Fruit fly (Drosophila melanogaster) whole organism, embryonic: ENCODE data around the gene SC35.

ENCODE experiments used
- Atf6 ChIP-seq: fragments of 200-800 bp; sonication (Bioruptor generic); IDR thresholded peaks from 2 replicates; pipeline ENCODE4 v1.3.6; 2022; ENCODE audit warnings: missing biosample characterization, missing genetic modification characterization
- BEAF-32 ChIP-seq: fragments of 200-800 bp; sonication (Bioruptor generic); optimal IDR thresholded peaks from 3 replicates; lab custom pipeline; 2017; ENCODE audit warnings: missing biosample characterization, missing genetic modification characterization, mild to moderate bottlenecking, moderate library complexity, missing genetic modification reagents
- CG12659 ChIP-seq: fragments of 200-800 bp; sonication (Bioruptor generic); optimal IDR thresholded peaks from 3 replicates; lab custom pipeline; 2017; ENCODE audit warnings: mild to moderate bottlenecking, missing biosample characterization, missing genetic modification reagents, missing genetic modification characterization
- CG13287 ChIP-seq: fragments of 200-800 bp; sonication (Bioruptor generic); IDR thresholded peaks from 2 replicates; pipeline ENCODE4 v1.3.6; 2022; ENCODE audit warnings: missing biosample characterization, missing genetic modification characterization; ENCODE audit not compliant: partially characterized antibody
- CG14441 ChIP-seq: fragments of 200-800 bp; sonication (Bioruptor generic); IDR thresholded peaks from 2 replicates; pipeline ENCODE4 v1.3.6; 2022; ENCODE audit warnings: missing biosample characterization, missing genetic modification characterization
- CG15514 ChIP-seq: fragments of 200-800 bp; sonication (Bioruptor generic); optimal IDR thresholded peaks from 3 replicates; lab custom pipeline; 2017; ENCODE audit warnings: missing biosample characterization, missing genetic modification characterization, mild to moderate bottlenecking, moderate library complexity, missing genetic modification reagents
- CG1603 ChIP-seq: fragments of 200-800 bp; sonication (Bioruptor generic); optimal IDR thresholded peaks from 2 replicates; lab custom pipeline; 2019; ENCODE audit warnings: missing biosample characterization, mild to moderate bottlenecking, missing genetic modification characterization, moderate library complexity
- CG17385 ChIP-seq: fragments of 200-800 bp; sonication (Bioruptor generic); optimal IDR thresholded peaks from 3 replicates; lab custom pipeline; 2018; ENCODE audit warnings: missing biosample characterization, mild to moderate bottlenecking, missing genetic modification characterization
- CG17829 ChIP-seq: fragments of 200-800 bp; optimal IDR thresholded peaks from 2 replicates; lab custom pipeline; 2019; ENCODE audit warnings: missing biosample characterization, mild to moderate bottlenecking, missing genetic modification characterization, moderate library complexity
- CG31441 ChIP-seq: fragments of 200-800 bp; sonication (Bioruptor generic); IDR thresholded peaks from 2 replicates; pipeline ENCODE4 v1.3.6; 2022; ENCODE audit warnings: missing biosample characterization, missing genetic modification characterization
- CG4360 ChIP-seq: fragments of 200-800 bp; sonication (Bioruptor generic); IDR thresholded peaks from 2 replicates; pipeline ENCODE4 v1.3.6; 2022; ENCODE audit warnings: missing biosample characterization, missing genetic modification characterization
- CG4617 ChIP-seq: fragments of 200-800 bp; sonication (Bioruptor generic); optimal IDR thresholded peaks from 3 replicates; lab custom pipeline; 2016; ENCODE audit warnings: missing biosample characterization, missing genetic modification characterization, borderline replicate concordance
- CG6791 ChIP-seq: fragments of 200-800 bp; sonication (Bioruptor generic); IDR thresholded peaks from 3 replicates; pipeline ENCODE4 v1.3.6; 2022; ENCODE audit warnings: missing biosample characterization, missing genetic modification characterization; ENCODE audit not compliant: partially characterized antibody
- CG6813 ChIP-seq: fragments of 200-800 bp; sonication (Bioruptor generic); optimal IDR thresholded peaks from 2 replicates; lab custom pipeline; 2017; ENCODE audit warnings: missing biosample characterization, missing genetic modification characterization, mild to moderate bottlenecking, moderate library complexity, missing genetic modification reagents
- CG8290 ChIP-seq, 3 experiments: fragments of 200-800 bp; sonication (Bioruptor generic); optimal IDR thresholded peaks; 2 replicates each; lab custom pipeline; 2016 to 2019; ENCODE audit warnings: missing biosample characterization in 3 of 3, missing genetic modification characterization in 3 of 3, mild to moderate bottlenecking in 2 of 3, moderate library complexity in 1 of 3
- CG8478 ChIP-seq: fragments of >200 bp; optimal IDR thresholded peaks from 2 replicates; lab custom pipeline; 2018
- CG9797 ChIP-seq: fragments of 200-800 bp; sonication (Bioruptor generic); optimal IDR thresholded peaks from 3 replicates; lab custom pipeline; 2018; ENCODE audit warnings: missing biosample characterization, mild to moderate bottlenecking, missing genetic modification characterization
- CkIIα-i1 ChIP-seq: fragments of 200-800 bp; sonication (Bioruptor generic); IDR thresholded peaks from 2 replicates; pipeline ENCODE4 v1.3.6; 2022; ENCODE audit warnings: missing biosample characterization, missing genetic modification characterization
- Dll ChIP-seq: fragments of 200-800 bp; sonication (Bioruptor generic); IDR thresholded peaks from 4 replicates; pipeline ENCODE4 v1.3.6; 2022; ENCODE audit warnings: missing biosample characterization, missing genetic modification characterization; ENCODE audit not compliant: partially characterized antibody
- Dp ChIP-seq: fragments of 200-800 bp; sonication (Bioruptor generic); optimal IDR thresholded peaks from 2 replicates; lab custom pipeline; 2018; ENCODE audit warnings: missing biosample characterization, mild to moderate bottlenecking, missing genetic modification characterization, moderate library complexity
- Ets97D ChIP-seq: fragments of 200-800 bp; sonication (Bioruptor generic); optimal IDR thresholded peaks from 3 replicates; lab custom pipeline; 2016; ENCODE audit warnings: missing biosample characterization, missing genetic modification characterization
- HLHmδ ChIP-seq: fragments of 200-800 bp; sonication (Bioruptor generic); optimal IDR thresholded peaks from 2 replicates; lab custom pipeline; 2018; ENCODE audit warnings: missing biosample characterization, mild to moderate bottlenecking, missing genetic modification characterization, moderate library complexity
- Hey ChIP-seq: fragments of 200-800 bp; sonication (Bioruptor generic); optimal IDR thresholded peaks from 3 replicates; lab custom pipeline; 2018; ENCODE audit warnings: missing biosample characterization, mild to moderate bottlenecking, missing genetic modification characterization
- HmgD ChIP-seq: fragments of 200-800 bp; sonication (Bioruptor generic); optimal IDR thresholded peaks from 3 replicates; lab custom pipeline; 2016; ENCODE audit warnings: missing biosample characterization, missing genetic modification characterization
- Hr51 ChIP-seq, 2 experiments: fragments of 200-800 bp; sonication (Bioruptor generic); optimal IDR thresholded peaks; 2 replicates in 1 of 2; 3 replicates in 1 of 2; lab custom pipeline; 2016 to 2018; ENCODE audit warnings: missing biosample characterization in 2 of 2, missing genetic modification characterization in 2 of 2, mild to moderate bottlenecking in 1 of 2, moderate library complexity in 1 of 2
- MBD-R2 ChIP-seq: fragments of 200-800 bp; sonication (Bioruptor generic); IDR thresholded peaks from 2 replicates; pipeline ENCODE4 v1.3.6; 2022; ENCODE audit warnings: missing biosample characterization, missing genetic modification characterization
- Med ChIP-seq: fragments of 200-800 bp; sonication (Bioruptor generic); peaks from one replicate; lab custom pipeline; 2016; ENCODE audit warnings: missing biosample characterization, missing genetic modification characterization, mild to moderate bottlenecking, inconsistent platforms, moderate library complexity
- Mrtf ChIP-seq: fragments of 200-800 bp; sonication (Bioruptor generic); IDR thresholded peaks from 3 replicates; pipeline ENCODE4 v1.3.6; 2022; ENCODE audit warnings: missing biosample characterization, missing genetic modification characterization
- Side ChIP-seq: fragments of 200-800 bp; sonication (Bioruptor generic); optimal IDR thresholded peaks from 2 replicates; lab custom pipeline; 2016; ENCODE audit warnings: missing biosample characterization, missing genetic modification characterization
- Sin3A ChIP-seq: fragments of >200 bp; optimal IDR thresholded peaks from 2 replicates; lab custom pipeline; 2018
- Sry-δ ChIP-seq: fragments of 200-800 bp; sonication (Bioruptor generic); optimal IDR thresholded peaks from 2 replicates; lab custom pipeline; 2016; ENCODE audit warnings: missing biosample characterization, missing genetic modification characterization
- Stat92E ChIP-seq, 3 experiments: fragments of >200 bp in 2 of 3; fragments of 200-800 bp in 1 of 3; sonication (Bioruptor generic) in 1 of 3; optimal IDR thresholded peaks; 2 replicates each; lab custom pipeline; 2017 to 2019; ENCODE audit warnings: missing biosample characterization in 3 of 3, missing genetic modification characterization in 3 of 3, mild to moderate bottlenecking in 1 of 3, moderate library complexity in 1 of 3
- Xrp1 ChIP-seq: fragments of 200-800 bp; sonication (Bioruptor generic); IDR thresholded peaks from 2 replicates; pipeline ENCODE4 v1.3.6; 2022; ENCODE audit warnings: missing biosample characterization, missing genetic modification characterization
- bigmax ChIP-seq: fragments of 200-800 bp; sonication (Bioruptor generic); optimal IDR thresholded peaks from 2 replicates; lab custom pipeline; 2018; ENCODE audit warnings: missing biosample characterization, mild to moderate bottlenecking, missing genetic modification characterization
- cg ChIP-seq: fragments of 200-800 bp; sonication (Bioruptor generic); optimal IDR thresholded peaks from 3 replicates; lab custom pipeline; 2019; ENCODE audit warnings: missing biosample characterization, mild to moderate bottlenecking, missing genetic modification characterization, moderate library complexity
- chif ChIP-seq, 2 experiments: fragments of 200-800 bp; sonication (Bioruptor generic); optimal IDR thresholded peaks; 3 replicates each; lab custom pipeline; 2016; ENCODE audit warnings: missing biosample characterization in 2 of 2, missing genetic modification characterization in 2 of 2
- chinmo ChIP-seq: fragments of 200-800 bp; sonication (Bioruptor generic); IDR thresholded peaks from 4 replicates; pipeline ENCODE4 v1.3.6; 2022; ENCODE audit warnings: missing biosample characterization, missing genetic modification characterization; ENCODE audit not compliant: partially characterized antibody
- cwo ChIP-seq: fragments of 200-800 bp; sonication (Bioruptor generic); optimal IDR thresholded peaks from 3 replicates; lab custom pipeline; 2017; ENCODE audit warnings: missing biosample characterization, missing genetic modification characterization, mild to moderate bottlenecking, moderate library complexity, missing genetic modification reagents
- dm ChIP-seq: fragments of 200-800 bp; sonication (Bioruptor generic); optimal IDR thresholded peaks from 3 replicates; lab custom pipeline; 2016; ENCODE audit warnings: missing biosample characterization, missing genetic modification characterization
- ftz-f1 ChIP-seq: fragments of 200-800 bp; sonication (Bioruptor generic); optimal IDR thresholded peaks from 2 replicates; lab custom pipeline; 2016; ENCODE audit warnings: missing biosample characterization, missing genetic modification characterization
- gce ChIP-seq: fragments of 200-800 bp; sonication (Bioruptor generic); IDR thresholded peaks from 3 replicates; pipeline ENCODE4 v1.3.6; 2022; ENCODE audit warnings: missing biosample characterization, missing genetic modification characterization
- gfzf ChIP-seq: fragments of 200-800 bp; sonication (Bioruptor generic); optimal IDR thresholded peaks from 2 replicates; lab custom pipeline; 2016; ENCODE audit warnings: missing biosample characterization, mild to moderate bottlenecking, missing genetic modification characterization, moderate library complexity
- gro ChIP-seq: fragments of 200-800 bp; sonication (Bioruptor generic); optimal IDR thresholded peaks from 2 replicates; lab custom pipeline; 2016; ENCODE audit warnings: missing biosample characterization, missing genetic modification characterization
- hbn ChIP-seq: fragments of 200-800 bp; sonication (Bioruptor generic); IDR thresholded peaks from 2 replicates; pipeline ENCODE4 v1.3.6; 2022; ENCODE audit warnings: missing biosample characterization, missing genetic modification characterization; ENCODE audit not compliant: partially characterized antibody
- kah ChIP-seq: fragments of 200-800 bp; sonication (Bioruptor generic); optimal IDR thresholded peaks from 2 replicates; lab custom pipeline; 2018; ENCODE audit warnings: missing biosample characterization, mild to moderate bottlenecking, missing genetic modification characterization
- otp ChIP-seq: fragments of 200-800 bp; sonication (Bioruptor generic); IDR thresholded peaks from 3 replicates; pipeline ENCODE4, ENCODE4 v1.3.6; 2022; ENCODE audit warnings: missing biosample characterization, missing genetic modification characterization
- pho ChIP-seq: fragments of 200-800 bp; sonication (Bioruptor generic); optimal IDR thresholded peaks from 2 replicates; lab custom pipeline; 2016; ENCODE audit warnings: missing biosample characterization, missing genetic modification characterization
- pzg ChIP-seq: fragments of 200-800 bp; sonication (Bioruptor generic); optimal IDR thresholded peaks from 3 replicates; lab custom pipeline; 2018; ENCODE audit warnings: missing biosample characterization, mild to moderate bottlenecking, missing genetic modification characterization, moderate library complexity
- sr ChIP-seq: fragments of 200-800 bp; sonication (Bioruptor generic); IDR thresholded peaks from 3 replicates; pipeline ENCODE4 v1.3.6; 2022; ENCODE audit warnings: missing biosample characterization, missing genetic modification characterization

SC35 gene

DNA sequence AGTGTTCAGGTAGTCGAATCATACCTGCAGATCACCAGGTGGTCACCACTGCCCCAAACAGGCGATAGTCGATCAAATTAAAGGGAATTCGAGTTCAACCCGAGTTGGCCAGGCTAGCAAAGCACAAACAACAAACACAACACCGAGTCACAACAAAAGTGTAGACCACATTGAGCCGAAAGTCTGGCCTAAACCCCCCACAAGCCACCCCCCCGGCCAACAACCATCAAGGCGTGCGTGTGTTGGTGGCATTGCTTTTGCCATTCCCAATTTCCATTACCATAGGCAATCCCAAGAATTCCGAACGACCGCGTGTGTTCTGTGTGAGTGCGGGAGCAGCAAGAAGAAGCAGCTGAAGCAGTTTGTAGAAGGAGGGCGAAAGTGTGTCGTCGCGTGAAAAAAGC lies at the start of gene SC35:
Gene SC35, minus strand, starts transcription at position 131 of the 404 bp plus-strand sequence.
- TF ChIP-seq pho (GFP tag; lab: Kevin White, UChicago) (no peak), sr (no peak), gce (GFP tag; lab: Robert Waterston, UW) (0 out of 3 replicates have a peak, but pooled peaks have one; percentile 36), bigmax (GFP tag; lab: Kevin White, UChicago) (peak; percentile 88), Dll (GFP tag; lab: Robert Waterston, UW) (no peak; the same call in 2 of the 4 replicates), kah (GFP tag; lab: Kevin White, UChicago) (peak; percentile 7), dm (GFP tag; lab: Kevin White, UChicago) (peak; percentile 83), CG8290 (GFP tag; optimal IDR thresholded peaks at IDR 0.05; lab: Kevin White, UChicago) (no peak), CG8290 (tag; optimal IDR thresholded peaks at IDR 0.05; lab: Kevin White, UChicago) (peak in 1 of 2 experiments; percentile 58), Hey (tag; lab: Kevin White, UChicago) (no peak), hbn (GFP tag; lab: Robert Waterston, UW) (0 out of 2 replicates have a peak, but pooled peaks have one; percentile 22), cg (peak; percentile 74), Atf6 (no peak), HmgD (GFP tag; lab: Kevin White, UChicago) (peak; percentile 50), HLHmδ (GFP tag; lab: Kevin White, UChicago) (peak; percentile 57), Med (GFP tag; lab: Kevin White, UChicago) (peak; percentile 61), Sry-δ (peak; percentile 42), CG31441 (GFP tag; lab: Robert Waterston, UW) (no peak), cwo (GFP tag; lab: Kevin White, UChicago) (no peak), MBD-R2 (GFP tag; lab: Robert Waterston, UW) (peak; percentile 61), Ets97D (peak; percentile 11), CG6791 (GFP tag; lab: Robert Waterston, UW) (peak; percentile 9; the same call in 1 of the 3 replicates), pzg (GFP tag; lab: Kevin White, UChicago) (peak; percentile 82), otp (GFP tag; lab: Robert Waterston, UW) (0 out of 3 replicates have a peak, but pooled peaks have one; percentile 0), CG13287 (GFP tag; lab: Robert Waterston, UW) (peak; percentile 15; the same call in 1 of the 2 replicates), BEAF-32 (peak; percentile 35), CG15514 (GFP tag; lab: Kevin White, UChicago) (peak; percentile 76), chif (GFP tag; optimal IDR thresholded peaks at IDR 0.05; lab: Kevin White, UChicago) (no peak), CG17829 (peak; percentile 3), Hr51 (GFP tag; optimal IDR thresholded peaks at IDR 0.05; lab: Kevin White, UChicago) (no peak), Xrp1 (GFP tag; lab: Robert Waterston, UW) (no peak), CkIIα-i1 (no peak), ftz-f1 (GFP tag; lab: Kevin White, UChicago) (peak; percentile 50), Stat92E (GFP tag; optimal IDR thresholded peaks at IDR 0.05; lab: Kevin White, UChicago) (peak in 1 of 3 experiments; percentile 14), CG6813 (GFP tag; lab: Kevin White, UChicago) (peak; percentile 21), CG4360 (GFP tag; lab: Robert Waterston, UW) (peak; percentile 61), CG4617 (peak; percentile 65), CG14441 (GFP tag; lab: Robert Waterston, UW) (no peak), gfzf (peak; percentile 13), CG17385 (GFP tag; lab: Kevin White, UChicago) (peak; percentile 97), Sin3A (lab: Kevin White, UChicago) (peak; percentile 27), chinmo (peak; percentile 79; the same call in 1 of the 4 replicates), CG9797 (GFP tag; lab: Kevin White, UChicago) (peak; percentile 19), CG1603 (tag; lab: Kevin White, UChicago) (peak; percentile 37), Side (GFP tag; lab: Kevin White, UChicago) (peak; percentile 2), CG8478 (lab: Kevin White, UChicago) (no peak), Mrtf (GFP tag; lab: Robert Waterston, UW) (no peak), CG12659 (no peak), Dp (GFP tag; lab: Kevin White, UChicago) (peak; percentile 11), gro (peak; percentile 12)
